Fruit fly (Drosophila melanogaster) whole organism, pupa: ENCODE measurements around the gene Dhfr.

Experiments
- CG10348 ChIP-seq: fragments of 200-800 bp; sonication (Bioruptor generic); IDR thresholded peaks from 2 replicates; pipeline ENCODE4 v1.3.6; 2022; ENCODE audit warnings: missing biosample characterization, missing genetic modification characterization
- CG13204 ChIP-seq: fragments of 200-800 bp; sonication (Bioruptor generic); optimal IDR thresholded peaks from 2 replicates; lab custom pipeline; 2018; ENCODE audit warnings: missing biosample characterization, mild to moderate bottlenecking, missing genetic modification characterization, moderate library complexity
- CG17806 ChIP-seq: fragments of 200-800 bp; sonication (Bioruptor generic); optimal IDR thresholded peaks from 2 replicates; lab custom pipeline; 2018; ENCODE audit warnings: missing biosample characterization, mild to moderate bottlenecking, missing genetic modification characterization, moderate library complexity
- CG32121 ChIP-seq: fragments of 200-800 bp; sonication (Bioruptor generic); IDR thresholded peaks from 2 replicates; pipeline ENCODE4 v1.3.6; 2022; ENCODE audit warnings: missing biosample characterization, missing genetic modification characterization
- CG34367 ChIP-seq: fragments of 200-800 bp; sonication (Bioruptor generic); optimal IDR thresholded peaks from 2 replicates; lab custom pipeline; 2018; ENCODE audit warnings: missing biosample characterization, mild to moderate bottlenecking, missing genetic modification characterization
- CG4496 ChIP-seq: fragments of 200-800 bp; sonication (Bioruptor generic); IDR thresholded peaks from 3 replicates; pipeline ENCODE4 v1.3.6; 2022; ENCODE audit warnings: missing biosample characterization, missing genetic modification characterization
- D1 ChIP-seq: fragments of 200-800 bp; sonication (Bioruptor generic); optimal IDR thresholded peaks from 2 replicates; lab custom pipeline; 2018; ENCODE audit warnings: missing biosample characterization, mild to moderate bottlenecking, missing genetic modification characterization, moderate library complexity
- EcR ChIP-seq: fragments of 200-800 bp; sonication (Bioruptor generic); optimal IDR thresholded peaks from 3 replicates; lab custom pipeline; 2019; ENCODE audit warnings: missing biosample characterization, missing genetic modification characterization, mild to moderate bottlenecking, moderate library complexity, missing genetic modification reagents
- Pif1B ChIP-seq: fragments of 200-800 bp; sonication (Bioruptor generic); optimal IDR thresholded peaks from 3 replicates; lab custom pipeline; 2016; ENCODE audit warnings: missing biosample characterization, missing genetic modification characterization
- fd96Ca ChIP-seq: fragments of 200-800 bp; sonication (Bioruptor generic); IDR thresholded peaks from 3 replicates; pipeline ENCODE4 v1.3.6; 2022; ENCODE audit warnings: missing biosample characterization, missing genetic modification characterization
- gl ChIP-seq: fragments of 200-800 bp; sonication (Bioruptor generic); optimal IDR thresholded peaks from 2 replicates; lab custom pipeline; 2018; ENCODE audit warnings: missing biosample characterization, mild to moderate bottlenecking, missing genetic modification characterization

- TF ChIP-seq CG13204 (GFP tag; lab: Kevin White, UChicago) = no peak
- no peak for TF ChIP-seq CG32121
- no peak for TF ChIP-seq fd96Ca (GFP tag; lab: Robert Waterston, UW)
- no peak for TF ChIP-seq CG17806 (tag; lab: Kevin White, UChicago)
- no peak for TF ChIP-seq D1
- TF ChIP-seq CG10348 = no peak
- TF ChIP-seq gl (tag; lab: Kevin White, UChicago) = no peak
- TF ChIP-seq Pif1B = no peak
- TF ChIP-seq EcR (GFP tag; lab: Kevin White, UChicago) = no peak
- no peak for TF ChIP-seq CG34367 (tag; lab: Kevin White, UChicago)
- TF ChIP-seq CG4496 = no peak
Observed at dm6 chr3R:16455875-16456274, 25.1 kb upstream of the Dhfr start, which contains the start of gene CG14883.
